Fruit fly (Drosophila melanogaster) S2 (cell line): ENCODE results near the gene CG4829.

ENCODE experiments used
- CG8478 ChIP-seq: fragments of >200 bp; optimal IDR thresholded peaks from 2 replicates; lab custom pipeline; 2018
- CTCF ChIP-seq, 2 experiments: fragments of >200 bp; optimal IDR thresholded peaks; 2 replicates each; lab custom pipeline; 2018

DNA sequence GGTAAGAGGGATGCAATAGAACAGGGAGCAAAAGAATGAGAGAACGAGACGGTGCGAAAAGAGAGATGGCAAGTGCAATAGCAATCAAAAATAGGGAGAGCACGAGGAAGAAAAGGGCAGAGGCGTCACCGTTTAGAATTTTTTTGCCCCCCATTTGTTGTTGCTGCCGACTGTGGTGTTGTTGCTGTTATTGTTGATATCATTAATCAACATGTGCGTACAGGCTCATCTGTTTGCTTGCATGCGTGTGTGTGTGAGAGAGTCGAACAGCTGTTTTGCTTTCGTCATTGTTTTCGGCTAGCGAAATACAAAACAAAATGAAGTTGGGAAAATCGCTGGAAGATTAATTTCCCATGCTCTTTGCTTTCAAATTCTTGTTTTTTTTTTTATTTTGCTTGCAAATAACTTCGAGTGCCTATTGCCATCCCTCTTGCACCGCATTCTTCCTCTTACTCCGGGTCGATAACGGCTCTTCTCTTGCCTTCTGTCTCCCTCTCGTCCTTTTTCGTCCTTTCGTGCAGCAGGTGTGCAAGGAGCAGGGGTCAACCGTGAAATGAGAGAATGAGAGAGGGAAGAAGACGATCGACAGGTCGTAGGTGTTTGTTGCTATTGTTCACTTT lies 18.3 kb upstream of the CG4829 start:
- TF ChIP-seq CG8478 (lab: Kevin White, UChicago) = no peak
- no peak for TF ChIP-seq CTCF (optimal IDR thresholded peaks at IDR 0.05; lab: Kevin White, UChicago)
